Worm (Caenorhabditis elegans) whole organism, L4 larva: Measurements from ENCODE around the gene C25E10.16.

Source experiments
- F10B5.3 ChIP-seq: sonication (generic microtip); optimal IDR thresholded peaks from 2 replicates; lab custom pipeline; 2016; ENCODE audit warnings: mild to moderate bottlenecking, missing genetic modification characterization, missing compliant biosample characterization
- F37D6.2 ChIP-seq: sonication (generic microtip); optimal IDR thresholded peaks from 2 replicates; lab custom pipeline; 2016; ENCODE audit warnings: mild to moderate bottlenecking, missing genetic modification characterization, missing compliant biosample characterization
- Y48G9A.11 ChIP-seq: fragments of 200-800 bp; sonication (Bioruptor generic); IDR thresholded peaks from 2 replicates; pipeline ENCODE4 v1.3.6; 2022; ENCODE audit warnings: missing genetic modification reagents, missing genetic modification characterization, missing compliant biosample characterization
- ZK337.2 ChIP-seq: fragments of 200-800 bp; sonication (Bioruptor generic); IDR thresholded peaks from 2 replicates; pipeline ENCODE4 v1.3.6; 2022; ENCODE audit warnings: missing genetic modification reagents, missing genetic modification characterization, missing compliant biosample characterization
- aha-1 ChIP-seq: fragments of 150-350 bp; peaks from one replicate; lab custom pipeline; 2014; ENCODE audit warnings: missing biosample characterization, missing genetic modification characterization
- arid-1 ChIP-seq: fragments of 200-800 bp; sonication (Bioruptor generic); conservative IDR thresholded peaks from 2 replicates; pipeline ENCODE4 v1.3.6; 2022; ENCODE audit warnings: missing genetic modification reagents, missing genetic modification characterization, missing compliant biosample characterization
- ceh-32 ChIP-seq: sonication (generic microtip); optimal IDR thresholded peaks from 2 replicates; lab custom pipeline; 2016; ENCODE audit warnings: mild to moderate bottlenecking, missing genetic modification characterization, missing compliant biosample characterization; ENCODE audit not compliant: poor library complexity
- ceh-44 ChIP-seq: fragments of 200-800 bp; sonication (Bioruptor generic); IDR thresholded peaks from 2 replicates; pipeline ENCODE4 v1.3.6; 2022; ENCODE audit warnings: missing genetic modification reagents, missing genetic modification characterization, missing compliant biosample characterization
- ctbp-1 ChIP-seq: fragments of 200-800 bp; sonication (Bioruptor generic); IDR thresholded peaks from 2 replicates; pipeline ENCODE4 v1.3.6; 2022; ENCODE audit warnings: missing genetic modification reagents, missing genetic modification characterization, missing compliant biosample characterization
- daf-8 ChIP-seq: fragments of 200-800 bp; sonication (Bioruptor generic); IDR thresholded peaks from 2 replicates; pipeline ENCODE4 v1.3.6; 2022; ENCODE audit warnings: missing genetic modification characterization, missing compliant biosample characterization
- duxl-1 ChIP-seq: sonication (generic microtip); optimal IDR thresholded peaks from 2 replicates; lab custom pipeline; 2016; ENCODE audit warnings: mild to moderate bottlenecking, missing genetic modification characterization, moderate library complexity, missing compliant biosample characterization; ENCODE audit not compliant: poor library complexity
- hif-1 ChIP-seq, 2 experiments: sonication (generic microtip); optimal IDR thresholded peaks; 2 replicates each; lab custom pipeline; 2016 to 2017; ENCODE audit warnings: missing compliant biosample characterization in 2 of 2, missing genetic modification characterization in 2 of 2, missing genetic modification reagents in 2 of 2, missing genotype in 2 of 2, mild to moderate bottlenecking in 1 of 2
- hmg-1.1 ChIP-seq: fragments of 200-800 bp; sonication (Bioruptor generic); IDR thresholded peaks from 2 replicates; pipeline ENCODE4 v1.3.6; 2022; ENCODE audit warnings: missing genetic modification reagents, missing genetic modification characterization, missing compliant biosample characterization
- lin-29 ChIP-seq: fragments of 200-800 bp; sonication (Bioruptor generic); IDR thresholded peaks from 2 replicates; pipeline ENCODE4 v1.3.6; 2022; ENCODE audit warnings: missing genetic modification reagents, missing genetic modification characterization, missing compliant biosample characterization
- lin-39 ChIP-seq: fragments of 150-350 bp; optimal IDR thresholded peaks from 2 replicates; lab custom pipeline; 2014; ENCODE audit warnings: missing biosample characterization, missing genetic modification reagents, missing genetic modification characterization
- mdl-1 ChIP-seq, 2 experiments: fragments of 150-350 bp in 1 of 2; sonication (generic microtip) in 1 of 2; optimal IDR thresholded peaks; 2 replicates each; lab custom pipeline; 2014 to 2017; ENCODE audit warnings: missing biosample characterization in 2 of 2, missing genetic modification characterization in 2 of 2
- nhr-11 ChIP-seq: fragments of 150-350 bp; optimal IDR thresholded peaks from 2 replicates; lab custom pipeline; 2014; ENCODE audit warnings: missing biosample characterization, missing genetic modification characterization
- nhr-41 ChIP-seq: fragments of 200-800 bp; sonication (Bioruptor generic); IDR thresholded peaks from 2 replicates; pipeline ENCODE4 v1.3.6; 2022; ENCODE audit warnings: missing genetic modification reagents, missing genetic modification characterization, missing compliant biosample characterization
- pha-4 ChIP-seq, 2 experiments: fragments of 150-350 bp in 1 of 2; fragments of 200-800 bp in 1 of 2; sonication (Bioruptor generic) in 1 of 2; IDR thresholded peaks in 1 of 2; optimal IDR thresholded peaks in 1 of 2; 2 replicates each; pipeline versions ENCODE4 v1.3.6 to Lab custom; 2014 to 2022; ENCODE audit warnings: missing genetic modification characterization in 2 of 2, missing genetic modification reagents in 2 of 2, missing biosample characterization in 1 of 2, missing compliant biosample characterization in 1 of 2
- pqm-1 ChIP-seq: sonication (generic microtip); optimal IDR thresholded peaks from 2 replicates; lab custom pipeline; 2017; ENCODE audit warnings: missing biosample characterization, missing genetic modification characterization
- sdz-12 ChIP-seq: fragments of 200-800 bp; sonication (Bioruptor generic); optimal IDR thresholded peaks from 2 replicates; lab custom pipeline; 2018; ENCODE audit warnings: mild to moderate bottlenecking, missing genetic modification characterization, missing compliant biosample characterization
- snpc-4 ChIP-seq: fragments of 150-350 bp; optimal IDR thresholded peaks from 2 replicates; lab custom pipeline; 2014; ENCODE audit warnings: missing biosample characterization, missing genetic modification characterization
- spr-3 ChIP-seq: fragments of 200-800 bp; sonication (Bioruptor generic); optimal IDR thresholded peaks from 2 replicates; lab custom pipeline; 2018; ENCODE audit warnings: mild to moderate bottlenecking, missing genetic modification characterization, missing compliant biosample characterization
- tag-97 ChIP-seq: fragments of 200-800 bp; sonication (Bioruptor generic); IDR thresholded peaks from 2 replicates; pipeline ENCODE4 v1.3.6; 2022; ENCODE audit warnings: missing genetic modification characterization, missing compliant biosample characterization
- tra-1 ChIP-seq: fragments of 200-800 bp; sonication (Bioruptor generic); IDR thresholded peaks from 2 replicates; pipeline ENCODE4 v1.3.6; 2022; ENCODE audit warnings: missing genetic modification reagents, missing genetic modification characterization, missing compliant biosample characterization
- unc-62 ChIP-seq, 3 experiments: fragments of 150-350 bp in 1 of 3; sonication (generic microtip); optimal IDR thresholded peaks in 2 of 3; peaks in 1 of 3; 1 replicate in 1 of 3; 2 replicates in 2 of 3; lab custom pipeline; 2014 to 2017; ENCODE audit warnings: missing biosample characterization in 3 of 3, missing genetic modification characterization in 3 of 3, missing genetic modification reagents in 3 of 3, missing genotype in 1 of 3
- vab-7 ChIP-seq: fragments of 200-800 bp; sonication (Bioruptor generic); IDR thresholded peaks from 2 replicates; pipeline ENCODE4 v1.3.6; 2022; ENCODE audit warnings: missing genetic modification reagents, missing genetic modification characterization, missing compliant biosample characterization
- zfp-2 ChIP-seq: sonication (generic microtip); optimal IDR thresholded peaks from 2 replicates; lab custom pipeline; 2016; ENCODE audit warnings: mild to moderate bottlenecking, missing genetic modification characterization, missing compliant biosample characterization
- zfp-3 ChIP-seq: fragments of 200-800 bp; sonication (Bioruptor generic); conservative IDR thresholded peaks from 2 replicates; pipeline ENCODE4 v1.3.6; 2022; ENCODE audit warnings: missing genetic modification reagents, missing genetic modification characterization, missing compliant biosample characterization
- ztf-11 ChIP-seq: fragments of 150-350 bp; optimal IDR thresholded peaks from 2 replicates; lab custom pipeline; 2014; ENCODE audit warnings: missing biosample characterization, missing genetic modification characterization
- ztf-7 ChIP-seq: fragments of 150-350 bp; optimal IDR thresholded peaks from 2 replicates; lab custom pipeline; 2014; ENCODE audit warnings: missing biosample characterization, missing genetic modification characterization

Gene C25E10.16

ce11 chrV:9056253-9056652 is 3.1 kb downstream of the C25E10.16 start, which contains the start of gene C25E10.10:
Gene C25E10.10, minus strand, starts transcription at chrV:9056353.
- TF ChIP-seq ztf-11 (tag; lab: Kevin White, UChicago) (no peak), snpc-4 (tag; lab: Kevin White, UChicago) (no peak), duxl-1 (tag; lab: Kevin White, UChicago) (no peak), lin-39 (tag; lab: Kevin White, UChicago) (no peak), nhr-41 (GFP tag; lab: Robert Waterston, UW) (no peak), arid-1 (no peak), ztf-7 (tag; lab: Kevin White, UChicago) (no peak), ceh-44 (no peak), F10B5.3 (tag; lab: Kevin White, UChicago) (no peak), tag-97 (no peak), mdl-1 (tag; optimal IDR thresholded peaks at IDR 0.05; lab: Kevin White, UChicago) (no peak), ZK337.2 (GFP tag; lab: Robert Waterston, UW) (no peak), hmg-1.1 (GFP tag; lab: Robert Waterston, UW) (no peak), zfp-3 (no peak), hif-1 (tag; optimal IDR thresholded peaks at IDR 0.05; lab: Kevin White, UChicago) (no peak), pqm-1 (no peak), Y48G9A.11 (GFP tag; lab: Robert Waterston, UW) (no peak), ctbp-1 (GFP tag; lab: Robert Waterston, UW) (no peak), F37D6.2 (tag; lab: Kevin White, UChicago) (no peak)

- peak in 1 of 2 experiments; percentile 68 for TF ChIP-seq unc-62 (GFP tag; optimal IDR thresholded peaks at IDR 0.05 in 1 of 2; lab: Kevin White, UChicago)
- TF ChIP-seq unc-62 (tag; optimal IDR thresholded peaks at IDR 0.05; lab: Kevin White, UChicago), result no peak
- TF ChIP-seq pqm-1, result no peak
- peak; percentile 17 for TF ChIP-seq nhr-11 (tag; lab: Kevin White, UChicago)
- TF ChIP-seq, all 104 proteins: peak for 2
Observed at ce11 chrV:9055644-9056043, 3.7 kb downstream of the C25E10.16 start.

- TF ChIP-seq spr-3 (no peak), aha-1 (tag; lab: Kevin White, UChicago) (peak; percentile 11)
Observed at ce11 chrV:9054771-9055170, 4.6 kb downstream of the C25E10.16 start, which contains the start of gene swm-1. Gene swm-1, minus strand, starts transcription at chrV:9054871.

DNA sequence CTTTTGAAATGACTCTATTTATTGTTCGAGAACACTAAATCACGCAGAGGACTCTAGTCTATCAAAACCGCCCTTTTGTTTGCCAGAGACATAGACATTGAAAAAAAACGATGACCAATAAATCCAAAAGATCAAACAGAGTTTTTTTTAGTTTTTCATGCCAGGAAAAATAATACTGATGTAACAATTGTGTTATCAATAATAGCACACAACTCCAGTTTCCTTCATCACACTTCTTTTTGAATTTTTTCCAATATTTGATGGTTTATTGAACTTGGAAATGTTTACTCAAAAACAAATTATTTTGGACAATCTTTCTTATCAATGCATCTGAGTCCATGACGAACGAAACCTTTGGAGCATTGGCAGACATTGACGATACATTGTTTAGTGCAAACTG is 5.4 kb downstream of the C25E10.16 start, which contains the start of gene C25E10.8:
TSS of gene C25E10.8 (minus strand) at position 101 of the 400 bp plus-strand sequence.
- TF ChIP-seq daf-8 (GFP tag; lab: Robert Waterston, UW) (no peak), vab-7 (GFP tag; lab: Robert Waterston, UW) (no peak), pha-4 (GFP tag; IDR thresholded peaks at IDR 0.05; lab: Robert Waterston, UW) (no peak), pha-4 (tag; optimal IDR thresholded peaks at IDR 0.05; lab: Kevin White, UChicago) (no peak), zfp-2 (tag; lab: Kevin White, UChicago) (no peak)

ce11 chrV:9053235-9053634 is 6.1 kb downstream of the C25E10.16 start:
- TF ChIP-seq sdz-12 (no peak), aha-1 (tag; lab: Kevin White, UChicago) (peak; percentile 93), ceh-32 (tag; lab: Kevin White, UChicago) (no peak), tra-1 (GFP tag; lab: Robert Waterston, UW) (no peak), nhr-11 (tag; lab: Kevin White, UChicago) (no peak), lin-29 (GFP tag; lab: Robert Waterston, UW) (no peak)
- TF ChIP-seq, all 104 proteins: peak for 1
